Worm (Caenorhabditis elegans) whole organism, mixed stage, embryonic: ENCODE measurements around the gene K08H2.4.

Experiments
- M03D4.4 ChIP-seq: sonication (generic microtip); optimal IDR thresholded peaks from 2 replicates; lab custom pipeline; 2017; ENCODE audit warnings: mild to moderate bottlenecking, missing genetic modification characterization, missing compliant biosample characterization
- bed-3 ChIP-seq: fragments of 200-800 bp; sonication (Bioruptor generic); optimal IDR thresholded peaks from 3 replicates; lab custom pipeline; 2018; ENCODE audit warnings: mild to moderate bottlenecking, missing genetic modification characterization, moderate library complexity, missing compliant biosample characterization
- blmp-1 ChIP-seq: fragments of 150-350 bp; optimal IDR thresholded peaks from 2 replicates; lab custom pipeline; 2014; ENCODE audit warnings: missing biosample characterization, missing genetic modification characterization
- ceh-39 ChIP-seq: fragments of 150-350 bp; optimal IDR thresholded peaks from 2 replicates; lab custom pipeline; 2014; ENCODE audit warnings: missing biosample characterization, missing genetic modification characterization
- ceh-43 ChIP-seq: fragments of 200-800 bp; sonication (Bioruptor generic); optimal IDR thresholded peaks from 2 replicates; lab custom pipeline; 2018; ENCODE audit warnings: mild to moderate bottlenecking, missing genetic modification characterization, moderate library complexity, missing compliant biosample characterization
- ces-1 ChIP-seq: fragments of 150-350 bp; optimal IDR thresholded peaks from 2 replicates; lab custom pipeline; 2014; ENCODE audit warnings: missing biosample characterization, missing genetic modification reagents, missing genetic modification characterization
- cnd-1 ChIP-seq: fragments of 200-800 bp; sonication (Bioruptor generic); optimal IDR thresholded peaks from 2 replicates; lab custom pipeline; 2018; ENCODE audit warnings: mild to moderate bottlenecking, missing genetic modification characterization, missing compliant biosample characterization
- drap-1 ChIP-seq: fragments of 200-800 bp; sonication (Bioruptor generic); optimal IDR thresholded peaks from 3 replicates; lab custom pipeline; 2018; ENCODE audit warnings: mild to moderate bottlenecking, missing genetic modification characterization, missing compliant biosample characterization
- elt-1 ChIP-seq: sonication (generic microtip); optimal IDR thresholded peaks from 2 replicates; lab custom pipeline; 2017; ENCODE audit warnings: missing genetic modification characterization, mild to moderate bottlenecking, missing compliant biosample characterization, antibody characterized with exemption, moderate library complexity, borderline replicate concordance; ENCODE audit not compliant: insufficient read depth
- ham-2 ChIP-seq: fragments of 200-800 bp; sonication (Bioruptor generic); optimal IDR thresholded peaks from 2 replicates; lab custom pipeline; 2018; ENCODE audit warnings: mild to moderate bottlenecking, missing genetic modification characterization, missing compliant biosample characterization
- hlh-1 ChIP-seq: fragments of 150-350 bp; optimal IDR thresholded peaks from 2 replicates; lab custom pipeline; 2014; ENCODE audit warnings: missing biosample characterization, missing genetic modification reagents, missing genetic modification characterization
- lin-13 ChIP-seq: fragments of 150-350 bp; optimal IDR thresholded peaks from 2 replicates; lab custom pipeline; 2014; ENCODE audit warnings: missing biosample characterization, missing genetic modification characterization
- lin-32 ChIP-seq: fragments of 200-800 bp; sonication (Bioruptor generic); optimal IDR thresholded peaks from 2 replicates; lab custom pipeline; 2018; ENCODE audit warnings: mild to moderate bottlenecking, missing genetic modification characterization, missing compliant biosample characterization
- mab-5 ChIP-seq: fragments of 150-350 bp; optimal IDR thresholded peaks from 2 replicates; lab custom pipeline; 2014; ENCODE audit warnings: missing biosample characterization, missing genetic modification characterization
- mep-1 ChIP-seq: fragments of 150-350 bp; optimal IDR thresholded peaks from 2 replicates; lab custom pipeline; 2017; ENCODE audit warnings: missing biosample characterization, missing genetic modification reagents, missing genetic modification characterization, inconsistent platforms
- mls-2 ChIP-seq: sonication (generic microtip); optimal IDR thresholded peaks from 2 replicates; lab custom pipeline; 2016; ENCODE audit warnings: mild to moderate bottlenecking, missing genetic modification characterization, moderate library complexity, missing compliant biosample characterization
- nhr-12 ChIP-seq: fragments of 150-350 bp; optimal IDR thresholded peaks from 2 replicates; lab custom pipeline; 2014; ENCODE audit warnings: missing biosample characterization, missing genetic modification characterization
- nhr-2 ChIP-seq: fragments of 150-350 bp; optimal IDR thresholded peaks from 2 replicates; lab custom pipeline; 2014; ENCODE audit warnings: missing biosample characterization, missing genetic modification characterization
- nhr-237 ChIP-seq: fragments of 150-350 bp; optimal IDR thresholded peaks from 2 replicates; lab custom pipeline; 2014; ENCODE audit warnings: missing biosample characterization, missing genetic modification characterization
- nhr-28 ChIP-seq: fragments of 150-350 bp; optimal IDR thresholded peaks from 2 replicates; lab custom pipeline; 2014; ENCODE audit warnings: missing biosample characterization, missing genetic modification characterization
- nhr-76 ChIP-seq: sonication (generic microtip); optimal IDR thresholded peaks from 2 replicates; lab custom pipeline; 2017; ENCODE audit warnings: missing biosample characterization, missing genetic modification characterization
- pha-4 ChIP-seq: fragments of 150-350 bp; optimal IDR thresholded peaks from 2 replicates; lab custom pipeline; 2018; ENCODE audit warnings: missing biosample characterization, missing genetic modification reagents, missing genetic modification characterization
- snpc-4 ChIP-seq: fragments of 150-350 bp; optimal IDR thresholded peaks from 2 replicates; lab custom pipeline; 2014; ENCODE audit warnings: missing biosample characterization, missing genetic modification characterization
- sptf-1 ChIP-seq: sonication (generic microtip); optimal IDR thresholded peaks from 2 replicates; lab custom pipeline; 2017; ENCODE audit warnings: mild to moderate bottlenecking, missing genetic modification characterization, moderate library complexity, missing compliant biosample characterization
- tbx-8 ChIP-seq: fragments of 200-800 bp; sonication (Bioruptor generic); optimal IDR thresholded peaks from 2 replicates; lab custom pipeline; 2018; ENCODE audit warnings: mild to moderate bottlenecking, missing genetic modification characterization, moderate library complexity, missing compliant biosample characterization
- unc-120 ChIP-seq: sonication (generic microtip); optimal IDR thresholded peaks from 2 replicates; lab custom pipeline; 2017; ENCODE audit warnings: missing genetic modification characterization, missing compliant biosample characterization; ENCODE audit not compliant: poor library complexity, severe bottlenecking
- unc-62 ChIP-seq: fragments of 150-350 bp; optimal IDR thresholded peaks from 2 replicates; lab custom pipeline; 2014; ENCODE audit warnings: missing biosample characterization, missing genetic modification reagents, missing genetic modification characterization
- zip-8 ChIP-seq: fragments of 150-350 bp; optimal IDR thresholded peaks from 2 replicates; lab custom pipeline; 2014; ENCODE audit warnings: missing biosample characterization, missing genetic modification characterization
- ztf-11 ChIP-seq: fragments of 150-350 bp; optimal IDR thresholded peaks from 2 replicates; lab custom pipeline; 2014; ENCODE audit warnings: missing biosample characterization, missing genetic modification characterization

Gene K08H2.4

ce11 chrX:13217940-13218339, 20.4 kb upstream of the K08H2.4 start:
- TF ChIP-seq zip-8 (tag; lab: Kevin White, UChicago) (no peak), nhr-12 (tag; lab: Kevin White, UChicago) (no peak), drap-1 (no peak), lin-13 (tag; lab: Kevin White, UChicago) (no peak), tbx-8 (no peak), ces-1 (no peak), ceh-43 (GFP tag; lab: Kevin White, UChicago) (no peak), unc-120 (tag; lab: Kevin White, UChicago) (no peak), mab-5 (tag; lab: Kevin White, UChicago) (no peak), elt-1 (tag; lab: Kevin White, UChicago) (no peak), snpc-4 (tag; lab: Kevin White, UChicago) (no peak), mep-1 (tag; lab: Kevin White, UChicago) (no peak), nhr-237 (tag; lab: Kevin White, UChicago) (no peak), nhr-28 (tag; lab: Kevin White, UChicago) (no peak), ztf-11 (tag; lab: Kevin White, UChicago) (no peak)

ce11 chrX:13220609-13221008, 17.7 kb upstream of the K08H2.4 start:
- no peak for TF ChIP-seq nhr-28 (tag; lab: Kevin White, UChicago)
- no peak for TF ChIP-seq elt-1 (tag; lab: Kevin White, UChicago)
- TF ChIP-seq hlh-1, result peak; percentile 4

- TF ChIP-seq sptf-1 (tag; lab: Kevin White, UChicago) (no peak), nhr-76 (no peak), mep-1 (tag; lab: Kevin White, UChicago) (peak; percentile 37), lin-32 (GFP tag; lab: Kevin White, UChicago) (peak; percentile 80), hlh-1 (peak; percentile 51), nhr-2 (peak; percentile 14), cnd-1 (tag; lab: Kevin White, UChicago) (peak; percentile 84)
These were observed 16.9 kb upstream of the K08H2.4 start, which contains the start of gene asp-4 for ce11 chrX:13221357-13221756. asp-4 (minus strand) TSS chrX:13221462.

- TF ChIP-seq zip-8 (tag; lab: Kevin White, UChicago) (no peak), ham-2 (GFP tag; lab: Kevin White, UChicago) (no peak), bed-3 (GFP tag; lab: Kevin White, UChicago) (no peak), mls-2 (tag; lab: Kevin White, UChicago) (no peak), M03D4.4 (no peak)
- TF ChIP-seq, all 35 proteins: peak for 0
These were observed 14.9 kb upstream of the K08H2.4 start, which contains the start of gene skr-20 for ce11 chrX:13223437-13223836. skr-20 (minus strand) TSS chrX:13223537.

ce11 chrX:13224608-13225007, 13.7 kb upstream of the K08H2.4 start, which contains the start of gene skr-19:
skr-19 (minus strand) TSS chrX:13224708.
- TF ChIP-seq mls-2 (tag; lab: Kevin White, UChicago) (no peak), cnd-1 (tag; lab: Kevin White, UChicago) (no peak), snpc-4 (tag; lab: Kevin White, UChicago) (no peak), blmp-1 (no peak), unc-120 (tag; lab: Kevin White, UChicago) (no peak), ztf-11 (tag; lab: Kevin White, UChicago) (no peak)

ce11 chrX:13225111-13225905, 13.0 kb upstream of the K08H2.4 start:
- TF ChIP-seq snpc-4 (tag; lab: Kevin White, UChicago), result no peak
- TF ChIP-seq mep-1 (tag; lab: Kevin White, UChicago), result peak; percentile 2
- peak; percentile 29 for TF ChIP-seq cnd-1 (tag; lab: Kevin White, UChicago)
- no peak for TF ChIP-seq mab-5 (tag; lab: Kevin White, UChicago)
- TF ChIP-seq pha-4, result no peak
- no peak for TF ChIP-seq unc-120 (tag; lab: Kevin White, UChicago)
- TF ChIP-seq zip-8 (tag; lab: Kevin White, UChicago), result no peak
- TF ChIP-seq nhr-76, result no peak
- no peak for TF ChIP-seq mls-2 (tag; lab: Kevin White, UChicago)
- peak; percentile 64 for TF ChIP-seq unc-62 (GFP tag; lab: Kevin White, UChicago)
- TF ChIP-seq drap-1, result no peak
- peak; percentile 55 for TF ChIP-seq lin-32 (GFP tag; lab: Kevin White, UChicago)
- no peak for TF ChIP-seq ceh-39 (tag; lab: Kevin White, UChicago)
